Worm (Caenorhabditis elegans) whole organism, late embryonic: ENCODE measurements around the gene otpl-7.

Experiments
- C08G9.2 ChIP-seq: sonication (generic microtip); optimal IDR thresholded peaks from 2 replicates; lab custom pipeline; 2016; ENCODE audit warnings: mild to moderate bottlenecking, missing genetic modification characterization, moderate library complexity, missing compliant biosample characterization
- C38D4.7 ChIP-seq: fragments of 200-800 bp; sonication (Bioruptor generic); optimal IDR thresholded peaks from 2 replicates; lab custom pipeline; 2018; ENCODE audit warnings: mild to moderate bottlenecking, missing genetic modification characterization, moderate library complexity, missing compliant biosample characterization
- F13H6.1 ChIP-seq: sonication (generic microtip); optimal IDR thresholded peaks from 2 replicates; lab custom pipeline; 2016; ENCODE audit warnings: missing genetic modification characterization, missing compliant biosample characterization
- K02D7.2 ChIP-seq: sonication (generic microtip); optimal IDR thresholded peaks from 2 replicates; lab custom pipeline; 2017; ENCODE audit warnings: mild to moderate bottlenecking, missing genetic modification characterization, missing compliant biosample characterization
- Y22D7AL.16 ChIP-seq: sonication (generic microtip); optimal IDR thresholded peaks from 2 replicates; lab custom pipeline; 2016; ENCODE audit warnings: missing genetic modification characterization, missing compliant biosample characterization
- ceh-18 ChIP-seq: sonication (generic microtip); optimal IDR thresholded peaks from 2 replicates; lab custom pipeline; 2016; ENCODE audit warnings: missing genetic modification characterization, missing compliant biosample characterization
- ceh-22 ChIP-seq: sonication (generic microtip); optimal IDR thresholded peaks from 2 replicates; lab custom pipeline; 2017; ENCODE audit warnings: missing biosample characterization, missing genetic modification characterization
- ceh-34 ChIP-seq: sonication (generic microtip); optimal IDR thresholded peaks from 2 replicates; lab custom pipeline; 2016; ENCODE audit warnings: mild to moderate bottlenecking, missing genetic modification characterization, missing compliant biosample characterization
- ceh-45 ChIP-seq: fragments of 200-800 bp; sonication (Bioruptor generic); IDR thresholded peaks from 2 replicates; pipeline ENCODE4 v1.3.6; 2022; ENCODE audit warnings: missing genetic modification reagents, missing genetic modification characterization, missing compliant biosample characterization
- ceh-6 ChIP-seq: fragments of 200-800 bp; sonication (Bioruptor generic); optimal IDR thresholded peaks from 2 replicates; lab custom pipeline; 2018; ENCODE audit warnings: mild to moderate bottlenecking, missing genetic modification characterization, missing compliant biosample characterization
- ceh-9 ChIP-seq: sonication (generic microtip); optimal IDR thresholded peaks from 2 replicates; lab custom pipeline; 2016; ENCODE audit warnings: mild to moderate bottlenecking, missing genetic modification characterization, inconsistent platforms, missing compliant biosample characterization
- che-1 ChIP-seq: sonication (generic microtip); optimal IDR thresholded peaks from 2 replicates; lab custom pipeline; 2016; ENCODE audit warnings: mild to moderate bottlenecking, missing genetic modification characterization, missing compliant biosample characterization
- elt-4 ChIP-seq: sonication (generic microtip); optimal IDR thresholded peaks from 2 replicates; lab custom pipeline; 2016; ENCODE audit warnings: missing genetic modification characterization, missing compliant biosample characterization
- ets-4 ChIP-seq: sonication (generic microtip); optimal IDR thresholded peaks from 2 replicates; lab custom pipeline; 2016; ENCODE audit warnings: missing genetic modification characterization, missing compliant biosample characterization
- eyg-1 ChIP-seq: sonication (generic microtip); optimal IDR thresholded peaks from 2 replicates; lab custom pipeline; 2016; ENCODE audit warnings: missing genotype, missing genetic modification characterization, missing compliant biosample characterization
- fax-1 ChIP-seq: sonication (generic microtip); optimal IDR thresholded peaks from 2 replicates; lab custom pipeline; 2016; ENCODE audit warnings: missing genotype, missing genetic modification characterization, missing compliant biosample characterization
- fkh-10 ChIP-seq: fragments of 150-350 bp; optimal IDR thresholded peaks from 2 replicates; lab custom pipeline; 2014; ENCODE audit warnings: missing biosample characterization, missing genetic modification reagents, missing genetic modification characterization
- gmeb-2 ChIP-seq: sonication (generic microtip); optimal IDR thresholded peaks from 2 replicates; lab custom pipeline; 2016; ENCODE audit warnings: missing genetic modification characterization, inconsistent platforms, missing compliant biosample characterization
- hlh-13 ChIP-seq: fragments of 200-800 bp; sonication (Bioruptor generic); optimal IDR thresholded peaks from 2 replicates; lab custom pipeline; 2018; ENCODE audit warnings: mild to moderate bottlenecking, missing genetic modification characterization, missing compliant biosample characterization
- hlh-30 ChIP-seq: sonication (generic microtip); optimal IDR thresholded peaks from 2 replicates; lab custom pipeline; 2017; ENCODE audit warnings: antibody characterized with exemption, missing genetic modification characterization, missing compliant biosample characterization; ENCODE audit not compliant: insufficient read depth
- hlh-6 ChIP-seq: sonication (generic microtip); optimal IDR thresholded peaks from 2 replicates; lab custom pipeline; 2016; ENCODE audit warnings: missing genotype, missing genetic modification characterization, missing compliant biosample characterization
- madf-2 ChIP-seq: sonication (generic microtip); optimal IDR thresholded peaks from 2 replicates; lab custom pipeline; 2017; ENCODE audit warnings: missing genetic modification characterization, missing compliant biosample characterization
- mec-3 ChIP-seq: sonication (generic microtip); optimal IDR thresholded peaks from 2 replicates; lab custom pipeline; 2016; ENCODE audit warnings: borderline replicate concordance, missing genetic modification characterization, missing compliant biosample characterization
- nfya-1 ChIP-seq: sonication (generic microtip); optimal IDR thresholded peaks from 2 replicates; lab custom pipeline; 2017; ENCODE audit warnings: missing genetic modification characterization, mild to moderate bottlenecking, missing compliant biosample characterization, antibody characterized with exemption, moderate library complexity
- npax-4 ChIP-seq: sonication (generic microtip); optimal IDR thresholded peaks from 2 replicates; lab custom pipeline; 2016; ENCODE audit warnings: missing genetic modification characterization, missing compliant biosample characterization
- odd-2 ChIP-seq: sonication (generic microtip); optimal IDR thresholded peaks from 2 replicates; lab custom pipeline; 2017; ENCODE audit warnings: antibody characterized with exemption, mild to moderate bottlenecking, missing genetic modification characterization, missing compliant biosample characterization
- pha-2 ChIP-seq: sonication (generic microtip); optimal IDR thresholded peaks from 2 replicates; lab custom pipeline; 2017; ENCODE audit warnings: mild to moderate bottlenecking, missing genetic modification characterization, missing compliant biosample characterization
- pqm-1 ChIP-seq: sonication (generic microtip); optimal IDR thresholded peaks from 2 replicates; lab custom pipeline; 2016; ENCODE audit warnings: missing genetic modification characterization, missing compliant biosample characterization
- pros-1 ChIP-seq: fragments of 150-350 bp; optimal IDR thresholded peaks from 2 replicates; lab custom pipeline; 2014; ENCODE audit warnings: missing biosample characterization, missing genetic modification reagents, missing genetic modification characterization
- tbx-2 ChIP-seq: sonication (generic microtip); optimal IDR thresholded peaks from 2 replicates; lab custom pipeline; 2016; ENCODE audit warnings: missing genetic modification characterization, missing compliant biosample characterization
- tbx-7 ChIP-seq: sonication (generic microtip); optimal IDR thresholded peaks from 2 replicates; lab custom pipeline; 2016; ENCODE audit warnings: missing genotype, missing genetic modification characterization, missing compliant biosample characterization
- unc-3 ChIP-seq, 2 experiments: fragments of 200-800 bp in 1 of 2; sonication (Bioruptor generic) in 1 of 2; sonication (generic microtip) in 1 of 2; conservative IDR thresholded peaks in 1 of 2; optimal IDR thresholded peaks in 1 of 2; 2 replicates each; pipeline versions ENCODE4 v1.3.6 to Lab custom; 2016 to 2022; ENCODE audit warnings: missing compliant biosample characterization in 2 of 2, missing genetic modification characterization in 2 of 2, missing genetic modification reagents in 1 of 2
- unc-42 ChIP-seq: sonication (generic microtip); optimal IDR thresholded peaks from 2 replicates; lab custom pipeline; 2016; ENCODE audit warnings: missing genotype, missing genetic modification characterization, missing compliant biosample characterization
- unc-55 ChIP-seq: sonication (generic microtip); optimal IDR thresholded peaks from 2 replicates; lab custom pipeline; 2017; ENCODE audit warnings: missing biosample characterization, missing genetic modification reagents, missing genetic modification characterization

otpl-7 gene

DNA sequence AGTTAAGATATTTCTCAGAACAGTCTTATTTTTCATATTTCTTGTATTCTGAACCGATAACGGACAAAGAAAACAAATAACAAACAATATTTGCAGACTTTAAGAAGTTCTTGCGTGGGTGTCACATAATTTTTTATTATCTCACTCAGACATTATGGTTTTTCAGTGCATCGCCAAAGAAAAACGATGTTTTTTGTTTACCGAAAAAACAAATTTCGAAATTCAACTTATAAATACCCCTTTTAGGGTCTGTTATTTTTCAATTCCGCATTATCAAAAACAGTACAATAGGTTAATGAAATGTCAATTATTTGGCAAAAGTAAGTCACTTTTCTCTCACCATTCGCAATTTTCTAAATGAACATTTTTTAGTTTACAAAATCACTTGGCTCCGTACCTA lies 15.7 kb downstream of the otpl-7 start, which contains the start of gene otpl-4:
Gene otpl-4 (plus strand): TSS at position 301 of the 400 bp plus-strand sequence.
- no peak for TF ChIP-seq eyg-1 (tag; lab: Kevin White, UChicago)
- TF ChIP-seq C08G9.2 (tag; lab: Kevin White, UChicago) = no peak
- no peak for TF ChIP-seq gmeb-2
- no peak for TF ChIP-seq pqm-1 (tag; lab: Kevin White, UChicago)
- no peak for TF ChIP-seq ceh-34
- no peak for TF ChIP-seq nfya-1
- TF ChIP-seq ceh-9 (tag; lab: Kevin White, UChicago) = no peak
- no peak for TF ChIP-seq che-1 (tag; lab: Kevin White, UChicago)
- TF ChIP-seq, all 69 proteins: peak for 0

- TF ChIP-seq unc-55 (no peak), C08G9.2 (tag; lab: Kevin White, UChicago) (no peak), ceh-45 (GFP tag; lab: Robert Waterston, UW) (no peak), elt-4 (tag; lab: Kevin White, UChicago) (peak; percentile 1), tbx-2 (tag; lab: Kevin White, UChicago) (no peak)
- TF ChIP-seq, all 69 proteins: peak for 1
Measured at ce11 chrV:8545531-8546224, 24.4 kb downstream of the otpl-7 start, which contains the start of the genes slc-17.8 and asns-1. slc-17.8 (minus strand) TSS chrV:8545581. asns-1 (plus strand) TSS chrV:8546174.

ce11 chrV:8548989-8549388 lies 27.7 kb downstream of the otpl-7 start, which contains the start of gene stdh-4:
stdh-4 (plus strand) TSS chrV:8549289.
- TF ChIP-seq odd-2 (tag; lab: Kevin White, UChicago) (no peak), unc-55 (no peak), ceh-45 (GFP tag; lab: Robert Waterston, UW) (no peak), fax-1 (no peak), madf-2 (no peak), F13H6.1 (no peak), C38D4.7 (no peak), pha-2 (no peak)

DNA sequence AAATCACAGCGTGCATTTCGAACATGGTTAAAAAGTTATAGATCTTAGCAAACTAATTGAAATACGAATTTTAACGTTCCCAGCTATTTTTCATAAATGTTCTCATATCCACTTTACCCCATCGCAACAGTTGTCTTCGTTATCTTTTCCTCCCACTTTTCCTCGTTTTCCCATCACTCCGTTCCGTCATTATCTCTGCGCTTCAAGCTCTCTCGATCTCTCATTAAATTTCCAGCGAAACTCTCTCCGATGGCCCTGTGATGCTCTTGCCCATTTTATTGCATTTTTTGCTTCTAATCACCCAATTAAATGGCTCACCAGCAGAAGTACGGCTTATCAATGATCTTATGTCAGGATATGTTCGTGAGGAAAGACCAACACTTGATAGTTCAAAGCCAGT lies 31.2 kb downstream of the otpl-7 start, which contains the start of gene acr-15:
Gene acr-15 (plus strand): TSS at position 236 of the 400 bp plus-strand sequence.
- TF ChIP-seq hlh-13 = no peak
- no peak for TF ChIP-seq ceh-22 (tag; lab: Kevin White, UChicago)
- TF ChIP-seq tbx-7 (tag; lab: Kevin White, UChicago) = no peak
- TF ChIP-seq ceh-6 (GFP tag; lab: Kevin White, UChicago) = no peak
- no peak for TF ChIP-seq hlh-6
- no peak for TF ChIP-seq unc-3 (GFP tag; conservative IDR thresholded peaks at IDR 0.05; lab: Robert Waterston, UW)
- TF ChIP-seq unc-3 (tag; optimal IDR thresholded peaks at IDR 0.05; lab: Kevin White, UChicago) = no peak
- TF ChIP-seq F13H6.1 = no peak
- TF ChIP-seq npax-4 (tag; lab: Kevin White, UChicago) = no peak
- TF ChIP-seq fkh-10 (GFP tag; lab: Kevin White, UChicago) = no peak
- no peak for TF ChIP-seq hlh-30 (tag; lab: Kevin White, UChicago)
- no peak for TF ChIP-seq K02D7.2 (tag; lab: Kevin White, UChicago)
- TF ChIP-seq pros-1 = no peak
- no peak for TF ChIP-seq ceh-9 (tag; lab: Kevin White, UChicago)
- no peak for TF ChIP-seq ets-4 (tag; lab: Kevin White, UChicago)
- no peak for TF ChIP-seq ceh-45 (GFP tag; lab: Robert Waterston, UW)
- no peak for TF ChIP-seq C38D4.7
- no peak for TF ChIP-seq ceh-18 (tag; lab: Kevin White, UChicago)
- no peak for TF ChIP-seq mec-3 (tag; lab: Kevin White, UChicago)
- no peak for TF ChIP-seq fax-1
- TF ChIP-seq, all 69 proteins: peak for 0

DNA sequence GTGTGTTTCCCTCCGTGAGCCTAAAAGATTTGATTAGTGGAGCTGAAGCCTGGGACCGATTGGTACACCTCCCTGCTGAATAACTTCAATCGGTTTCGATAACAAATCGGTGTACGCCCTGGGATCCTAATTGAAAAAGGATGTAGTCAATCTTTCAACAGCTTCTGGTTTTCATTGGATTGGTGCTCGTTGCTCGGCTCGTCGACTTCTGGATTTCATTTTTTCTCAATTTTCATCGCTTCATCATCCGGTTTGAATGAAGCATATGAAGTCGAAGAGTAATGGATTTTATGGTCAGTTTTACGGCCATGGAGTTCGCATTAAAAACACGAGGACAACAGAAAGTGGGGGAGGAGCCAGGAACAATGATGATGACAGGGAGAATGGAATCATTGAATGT lies 34.7 kb downstream of the otpl-7 start:
- peak; percentile 24 for TF ChIP-seq unc-42 (tag; lab: Kevin White, UChicago)
- no peak for TF ChIP-seq Y22D7AL.16 (tag; lab: Kevin White, UChicago)
